Worm (Caenorhabditis elegans): ENCODE data around the gene K05F1.14.
"Not testable (repeated sequence)": the region's sequence is repeated elsewhere in the genome, so short reads cannot be mapped to it uniquely, and the experiment has no call there.

ce11 chrII:5757656-5758055, 34.7 kb downstream of the K05F1.14 start, which contains the start of the genes F10C1.3 and F10C1.23:
- TF ChIP-seq sptf-1 (tag; optimal IDR thresholded peaks at IDR 0.05); nhr-76 (tag; optimal IDR thresholded peaks at IDR 0.05); zip-4 (GFP tag; optimal IDR thresholded peaks at IDR 0.05); ama-1 (optimal IDR thresholded peaks at IDR 0.05): not testable (repeated sequence)

Measured in whole organism, L1 larva.